Worm (Caenorhabditis elegans): ENCODE data around the gene gplb-1.

gplb-1 gene

ce11 chrV:8445636-8446035 lies 25.4 kb downstream of the gplb-1 start:
- no peak for TF ChIP-seq ceh-28 (tag; optimal IDR thresholded peaks at IDR 0.05)
- peak; percentile 38 for TF ChIP-seq mep-1 (tag; optimal IDR thresholded peaks at IDR 0.05)
- no peak for TF ChIP-seq daf-16 (GFP tag; optimal IDR thresholded peaks at IDR 0.05)
- peak; percentile 83 for TF ChIP-seq daf-16 (tag; optimal IDR thresholded peaks at IDR 0.05)
- TF ChIP-seq gei-8 (GFP tag; optimal IDR thresholded peaks at IDR 0.05), result no peak
- no peak for TF ChIP-seq F49E8.2 (tag; optimal IDR thresholded peaks at IDR 0.05; ENCODE audit: borderline replicate concordance)
- peak; percentile 88 for TF ChIP-seq nhr-28 (tag; optimal IDR thresholded peaks at IDR 0.05)
- TF ChIP-seq hlh-11 (tag; optimal IDR thresholded peaks at IDR 0.05), result peak; percentile 76
- TF ChIP-seq spr-3 (GFP tag; optimal IDR thresholded peaks at IDR 0.05), result no peak
- no peak for TF ChIP-seq F26F4.8 (GFP tag; conservative IDR thresholded peaks at IDR 0.05)
- TF ChIP-seq dpl-1 (GFP tag; optimal IDR thresholded peaks at IDR 0.05), result no peak
- TF ChIP-seq dve-1 (tag; optimal IDR thresholded peaks at IDR 0.05; ENCODE audit: insufficient read depth), result peak; percentile 69
- no peak for TF ChIP-seq php-3 (GFP tag; IDR thresholded peaks at IDR 0.05)
- peak; percentile 59 for TF ChIP-seq dmd-6 (GFP tag; IDR thresholded peaks at IDR 0.05)
- TF ChIP-seq nhr-111 (GFP tag; optimal IDR thresholded peaks at IDR 0.05), result no peak
- no peak for TF ChIP-seq spr-1 (tag; optimal IDR thresholded peaks at IDR 0.05)
- no peak for TF ChIP-seq ama-1 (optimal IDR thresholded peaks at IDR 0.05)
- peak; percentile 48 for TF ChIP-seq nhr-25 (tag; optimal IDR thresholded peaks at IDR 0.05; ENCODE audit: borderline replicate concordance, insufficient read depth)
- no peak for TF ChIP-seq skn-1 (tag; optimal IDR thresholded peaks at IDR 0.05)
- TF ChIP-seq vab-7 (GFP tag; IDR thresholded peaks at IDR 0.05), result no peak
- TF ChIP-seq lin-13 (GFP tag; optimal IDR thresholded peaks at IDR 0.05), result no peak
- peak; percentile 56 for TF ChIP-seq nhr-6 (tag; optimal IDR thresholded peaks at IDR 0.05)
- no peak for TF ChIP-seq ceh-82 (tag; optimal IDR thresholded peaks at IDR 0.05)
- TF ChIP-seq unc-130 (GFP tag; optimal IDR thresholded peaks at IDR 0.05), result no peak
- TF ChIP-seq dmd-9 (GFP tag; IDR thresholded peaks at IDR 0.05), result no peak
- no peak for TF ChIP-seq hmg-1.1 (GFP tag; IDR thresholded peaks at IDR 0.05)
- TF ChIP-seq arid-1 (GFP tag; conservative IDR thresholded peaks at IDR 0.05), result no peak
- TF ChIP-seq ztf-7 (tag; optimal IDR thresholded peaks at IDR 0.05), result no peak
- TF ChIP-seq nhr-102 (tag; optimal IDR thresholded peaks at IDR 0.05), result no peak
- TF ChIP-seq pha-4 (GFP tag; IDR thresholded peaks at IDR 0.05), result no peak
- TF ChIP-seq pha-4 (tag; optimal IDR thresholded peaks at IDR 0.05), result peak; percentile 2
- TF ChIP-seq Y105C5A.15 (GFP tag; IDR thresholded peaks at IDR 0.05), result no peak
- peak; percentile 56 for TF ChIP-seq pqm-1 (tag; optimal IDR thresholded peaks at IDR 0.05)
- peak; percentile 10 for TF ChIP-seq mxl-3 (GFP tag; optimal IDR thresholded peaks at IDR 0.05)
- peak; percentile 42 for TF ChIP-seq aha-1 (tag)
- TF ChIP-seq nhr-77 (tag; optimal IDR thresholded peaks at IDR 0.05), result peak; percentile 23
- no peak for TF ChIP-seq nhr-76 (tag; optimal IDR thresholded peaks at IDR 0.05)
- TF ChIP-seq nhr-42 (GFP tag; IDR thresholded peaks at IDR 0.05), result no peak
- no peak for TF ChIP-seq nhr-11 (tag; optimal IDR thresholded peaks at IDR 0.05)
- peak in 1 of 2 experiments; percentile 24 for TF ChIP-seq lsy-2 (tag; optimal IDR thresholded peaks at IDR 0.05)
- no peak for TF ChIP-seq attf-4 (tag; optimal IDR thresholded peaks at IDR 0.05)
- no peak for TF ChIP-seq nhr-41 (GFP tag; IDR thresholded peaks at IDR 0.05)

- TF ChIP-seq aha-1 (tag), result peak; percentile 32
- no peak for TF ChIP-seq tra-1 (GFP tag; IDR thresholded peaks at IDR 0.05)
- peak; percentile 60 for TF ChIP-seq hlh-30 (tag; optimal IDR thresholded peaks at IDR 0.05; ENCODE audit: insufficient read depth)
- TF ChIP-seq hif-1 (tag; optimal IDR thresholded peaks at IDR 0.05), result no peak
These were observed 26.6 kb downstream of the gplb-1 start, which contains the start of gene lmd-3 for ce11 chrV:8444357-8444856. TSS of gene lmd-3 (minus strand) at chrV:8444806.

Measured in whole organism, L4 larva.